Fruit fly (Drosophila melanogaster): ENCODE measurements around the gene Rab9E.

- TF ChIP-seq CTCF (optimal IDR thresholded peaks at IDR 0.05) (no peak), CG8478 (optimal IDR thresholded peaks at IDR 0.05) (no peak)
Observed at dm6 chrX:10657380-10657779, 4.3 kb downstream of the Rab9E start, which contains the start of gene CG2111.

All from S2 (cell line).